Fruit fly (Drosophila melanogaster) whole organism, embryonic: ENCODE results near the gene Gdh.
A peak's percentile ranks its signal among the peaks of the same experiment; 100 is the strongest.

ENCODE experiments used
- Adf1 ChIP-seq: fragments of 200-800 bp; sonication (Bioruptor generic); IDR thresholded peaks from 2 replicates; pipeline ENCODE4 v1.3.6; 2022; ENCODE audit warnings: missing biosample characterization, missing genetic modification characterization
- Antp ChIP-seq: fragments of 200-800 bp; sonication (Bioruptor generic); optimal IDR thresholded peaks from 3 replicates; lab custom pipeline; 2016; ENCODE audit warnings: missing biosample characterization, missing genetic modification characterization
- CG10321 ChIP-seq: fragments of 200-800 bp; sonication (Bioruptor generic); IDR thresholded peaks from 2 replicates; pipeline ENCODE4 v1.3.6; 2022; ENCODE audit warnings: missing biosample characterization, missing genetic modification characterization
- CG10543 ChIP-seq: fragments of 200-800 bp; sonication (Bioruptor generic); optimal IDR thresholded peaks from 3 replicates; lab custom pipeline; 2017; ENCODE audit warnings: missing biosample characterization, mild to moderate bottlenecking, missing genetic modification characterization, moderate library complexity
- CG11456 ChIP-seq: fragments of 200-800 bp; sonication (Bioruptor generic); IDR thresholded peaks from 3 replicates; pipeline ENCODE4 v1.3.6; 2022; ENCODE audit warnings: missing biosample characterization, missing genetic modification characterization
- CG11504 ChIP-seq: fragments of 200-800 bp; sonication (Bioruptor generic); optimal IDR thresholded peaks from 3 replicates; lab custom pipeline; 2019; ENCODE audit warnings: missing biosample characterization, mild to moderate bottlenecking, missing genetic modification characterization, moderate library complexity
- CG12071 ChIP-seq: fragments of 200-800 bp; sonication (Bioruptor generic); optimal IDR thresholded peaks from 3 replicates; lab custom pipeline; 2018; ENCODE audit warnings: missing biosample characterization, mild to moderate bottlenecking, missing genetic modification characterization
- CG12104 ChIP-seq: fragments of 200-800 bp; sonication (Bioruptor generic); optimal IDR thresholded peaks from 3 replicates; lab custom pipeline; 2016; ENCODE audit warnings: missing biosample characterization, missing genetic modification characterization
- CG12299 ChIP-seq: fragments of 200-800 bp; sonication (Bioruptor generic); optimal IDR thresholded peaks from 2 replicates; lab custom pipeline; 2018; ENCODE audit warnings: missing biosample characterization, mild to moderate bottlenecking, missing genetic modification characterization
- CG13287 ChIP-seq: fragments of 200-800 bp; sonication (Bioruptor generic); IDR thresholded peaks from 2 replicates; pipeline ENCODE4 v1.3.6; 2022; ENCODE audit warnings: missing biosample characterization, missing genetic modification characterization; ENCODE audit not compliant: partially characterized antibody
- CG17361 ChIP-seq: fragments of 200-800 bp; sonication (Bioruptor generic); IDR thresholded peaks from 3 replicates; pipeline ENCODE4 v1.3.6; 2022; ENCODE audit warnings: missing biosample characterization, missing genetic modification characterization
- CG18011 ChIP-seq: fragments of 200-800 bp; sonication (Bioruptor generic); optimal IDR thresholded peaks from 2 replicates; lab custom pipeline; 2017; ENCODE audit warnings: missing biosample characterization, missing genetic modification characterization, mild to moderate bottlenecking, moderate library complexity, missing genotype
- CG1832 ChIP-seq: fragments of 200-800 bp; sonication (Bioruptor generic); optimal IDR thresholded peaks from 2 replicates; lab custom pipeline; 2017; ENCODE audit warnings: missing biosample characterization, mild to moderate bottlenecking, missing genetic modification characterization, inconsistent platforms
- CG30020 ChIP-seq: fragments of 200-800 bp; optimal IDR thresholded peaks from 2 replicates; lab custom pipeline; 2019; ENCODE audit warnings: missing biosample characterization, mild to moderate bottlenecking, missing genetic modification characterization, moderate library complexity
- CG31441 ChIP-seq: fragments of 200-800 bp; sonication (Bioruptor generic); IDR thresholded peaks from 2 replicates; pipeline ENCODE4 v1.3.6; 2022; ENCODE audit warnings: missing biosample characterization, missing genetic modification characterization
- CG3281 ChIP-seq: fragments of 200-800 bp; sonication (Bioruptor generic); optimal IDR thresholded peaks from 3 replicates; lab custom pipeline; 2017; ENCODE audit warnings: missing biosample characterization, mild to moderate bottlenecking, missing genetic modification characterization
- CG3847 ChIP-seq: fragments of 200-800 bp; sonication (Bioruptor generic); IDR thresholded peaks from 2 replicates; pipeline ENCODE4 v1.3.6; 2022; ENCODE audit warnings: missing biosample characterization, missing genetic modification characterization
- CG4424 ChIP-seq: fragments of 200-800 bp; sonication (Bioruptor generic); optimal IDR thresholded peaks from 3 replicates; lab custom pipeline; 2016; ENCODE audit warnings: missing biosample characterization, missing genetic modification characterization
- CG6765 ChIP-seq: fragments of 200-800 bp; sonication (Bioruptor generic); optimal IDR thresholded peaks from 3 replicates; lab custom pipeline; 2017; ENCODE audit warnings: missing biosample characterization, mild to moderate bottlenecking, missing genetic modification characterization
- CG6854 ChIP-seq: fragments of 200-800 bp; sonication (Bioruptor generic); optimal IDR thresholded peaks from 3 replicates; lab custom pipeline; 2017; ENCODE audit warnings: missing biosample characterization, mild to moderate bottlenecking, missing genetic modification characterization
- CG7372 ChIP-seq: fragments of 200-800 bp; sonication (Bioruptor generic); IDR thresholded peaks from 2 replicates; pipeline ENCODE4 v1.3.6; 2022; ENCODE audit warnings: missing biosample characterization, missing genetic modification characterization
- CG8388 ChIP-seq: fragments of 200-800 bp; sonication (Bioruptor generic); optimal IDR thresholded peaks from 2 replicates; lab custom pipeline; 2019; ENCODE audit warnings: missing biosample characterization, mild to moderate bottlenecking, missing genetic modification characterization, moderate library complexity
- Deaf1 ChIP-seq: fragments of 200-800 bp; optimal IDR thresholded peaks from 3 replicates; lab custom pipeline; 2019; ENCODE audit warnings: missing biosample characterization, mild to moderate bottlenecking, missing genetic modification characterization, moderate library complexity
- Dp ChIP-seq: fragments of 200-800 bp; sonication (Bioruptor generic); optimal IDR thresholded peaks from 2 replicates; lab custom pipeline; 2018; ENCODE audit warnings: missing biosample characterization, mild to moderate bottlenecking, missing genetic modification characterization, moderate library complexity
- HLH3B ChIP-seq: fragments of 200-800 bp; sonication (Bioruptor generic); IDR thresholded peaks from 2 replicates; pipeline ENCODE4 v1.3.6; 2022; ENCODE audit warnings: missing biosample characterization, missing genetic modification characterization
- HmgZ ChIP-seq: fragments of 200-800 bp; sonication (Bioruptor generic); optimal IDR thresholded peaks from 2 replicates; lab custom pipeline; 2018; ENCODE audit warnings: missing biosample characterization, mild to moderate bottlenecking, missing genetic modification characterization
- Hr51 ChIP-seq, 2 experiments: fragments of 200-800 bp; sonication (Bioruptor generic); optimal IDR thresholded peaks; 2 replicates in 1 of 2; 3 replicates in 1 of 2; lab custom pipeline; 2016 to 2018; ENCODE audit warnings: missing biosample characterization in 2 of 2, missing genetic modification characterization in 2 of 2, mild to moderate bottlenecking in 1 of 2, moderate library complexity in 1 of 2
- Kr ChIP-seq: fragments of 200-800 bp; sonication (Bioruptor generic); optimal IDR thresholded peaks from 2 replicates; lab custom pipeline; 2017; ENCODE audit warnings: missing biosample characterization, mild to moderate bottlenecking, missing genetic modification characterization
- Lim3 ChIP-seq: fragments of 200-800 bp; sonication (Bioruptor generic); IDR thresholded peaks from 2 replicates; pipeline ENCODE4 v1.3.6; 2022; ENCODE audit warnings: missing biosample characterization, missing genetic modification characterization
- Mrtf ChIP-seq: fragments of 200-800 bp; sonication (Bioruptor generic); IDR thresholded peaks from 3 replicates; pipeline ENCODE4 v1.3.6; 2022; ENCODE audit warnings: missing biosample characterization, missing genetic modification characterization
- Neu2 ChIP-seq: fragments of 200-800 bp; sonication (Bioruptor generic); optimal IDR thresholded peaks from 3 replicates; lab custom pipeline; 2016; ENCODE audit warnings: missing biosample characterization, missing genetic modification characterization, borderline replicate concordance
- Nf-YB ChIP-seq: fragments of 200-800 bp; sonication (Bioruptor generic); optimal IDR thresholded peaks from 3 replicates; lab custom pipeline; 2019; ENCODE audit warnings: missing biosample characterization, mild to moderate bottlenecking, missing genetic modification characterization, moderate library complexity
- Oaz ChIP-seq: fragments of 200-800 bp; sonication (Bioruptor generic); IDR thresholded peaks from 2 replicates; pipeline ENCODE4 v1.3.6; 2022; ENCODE audit warnings: missing biosample characterization, missing genetic modification characterization
- Sry-δ ChIP-seq: fragments of 200-800 bp; sonication (Bioruptor generic); optimal IDR thresholded peaks from 2 replicates; lab custom pipeline; 2016; ENCODE audit warnings: missing biosample characterization, missing genetic modification characterization
- cas ChIP-seq: fragments of 200-800 bp; sonication (Bioruptor generic); IDR thresholded peaks from 2 replicates; pipeline ENCODE4 v1.3.6; 2022; ENCODE audit warnings: missing biosample characterization, missing genetic modification characterization
- dan ChIP-seq: fragments of 200-800 bp; sonication (Bioruptor generic); IDR thresholded peaks from 2 replicates; pipeline ENCODE4 v1.3.6; 2022; ENCODE audit warnings: missing biosample characterization, missing genetic modification characterization
- en ChIP-seq: fragments of 200-800 bp; sonication (Bioruptor generic); optimal IDR thresholded peaks from 2 replicates; lab custom pipeline; 2016; ENCODE audit warnings: missing biosample characterization, missing genetic modification characterization
- eve ChIP-seq, 2 experiments: fragments of >200 bp; optimal IDR thresholded peaks; 2 replicates each; lab custom pipeline; 2017; ENCODE audit warnings: missing biosample characterization in 2 of 2, missing genetic modification characterization in 2 of 2
- exex ChIP-seq: fragments of 200-800 bp; sonication (Bioruptor generic); optimal IDR thresholded peaks from 4 replicates; lab custom pipeline; 2018; ENCODE audit warnings: missing biosample characterization, mild to moderate bottlenecking, missing genetic modification characterization, moderate library complexity
- fd64A ChIP-seq: fragments of 200-800 bp; sonication (Bioruptor generic); optimal IDR thresholded peaks from 3 replicates; lab custom pipeline; 2018; ENCODE audit warnings: missing biosample characterization, mild to moderate bottlenecking, missing genetic modification characterization
- gce ChIP-seq: fragments of 200-800 bp; sonication (Bioruptor generic); IDR thresholded peaks from 3 replicates; pipeline ENCODE4 v1.3.6; 2022; ENCODE audit warnings: missing biosample characterization, missing genetic modification characterization
- jumu ChIP-seq: fragments of 200-800 bp; sonication (Bioruptor generic); optimal IDR thresholded peaks from 3 replicates; lab custom pipeline; 2016; ENCODE audit warnings: missing biosample characterization, missing genetic modification characterization
- lov ChIP-seq, 2 experiments: fragments of 200-800 bp in 1 of 2; fragments of >200 bp in 1 of 2; sonication (Bioruptor generic) in 1 of 2; IDR thresholded peaks in 1 of 2; optimal IDR thresholded peaks in 1 of 2; 2 replicates in 1 of 2; 3 replicates in 1 of 2; pipeline versions ENCODE4 v1.3.6 to Lab custom; 2017 to 2022; ENCODE audit warnings: missing biosample characterization in 1 of 2, missing genetic modification characterization in 1 of 2
- sc ChIP-seq, 3 experiments: fragments of >200 bp in 2 of 3; fragments of 200-800 bp in 1 of 3; sonication (Bioruptor generic) in 1 of 3; optimal IDR thresholded peaks; 2 replicates in 2 of 3; 3 replicates in 1 of 3; lab custom pipeline; 2017; ENCODE audit warnings: mild to moderate bottlenecking in 1 of 3, missing biosample characterization in 1 of 3, missing genetic modification characterization in 1 of 3, missing genetic modification reagents in 1 of 3
- sqz ChIP-seq: fragments of 200-800 bp; sonication (Bioruptor generic); optimal IDR thresholded peaks from 3 replicates; lab custom pipeline; 2018; ENCODE audit warnings: missing biosample characterization, mild to moderate bottlenecking, missing genetic modification characterization
- tll ChIP-seq, 2 experiments: fragments of 200-800 bp in 1 of 2; fragments of >200 bp in 1 of 2; sonication (Bioruptor generic) in 1 of 2; optimal IDR thresholded peaks; 2 replicates each; lab custom pipeline; 2017 to 2019; ENCODE audit warnings: missing biosample characterization in 2 of 2, missing genetic modification characterization in 2 of 2, mild to moderate bottlenecking in 1 of 2, moderate library complexity in 1 of 2
- twi ChIP-seq: fragments of 200-800 bp; optimal IDR thresholded peaks from 2 replicates; lab custom pipeline; 2019; ENCODE audit warnings: missing biosample characterization, mild to moderate bottlenecking, missing genetic modification characterization, moderate library complexity
- tx ChIP-seq: fragments of 200-800 bp; sonication (Bioruptor generic); optimal IDR thresholded peaks from 2 replicates; lab custom pipeline; 2016; ENCODE audit warnings: missing biosample characterization, missing genetic modification characterization
- vfl ChIP-seq: fragments of 200-800 bp; sonication (Bioruptor generic); optimal IDR thresholded peaks from 2 replicates; lab custom pipeline; 2016; ENCODE audit warnings: missing biosample characterization, missing genetic modification characterization
- vvl ChIP-seq: fragments of 200-800 bp; sonication (Bioruptor generic); IDR thresholded peaks from 2 replicates; pipeline ENCODE4 v1.3.6; 2022; ENCODE audit warnings: missing biosample characterization, missing genetic modification characterization

The Gdh gene

DNA sequence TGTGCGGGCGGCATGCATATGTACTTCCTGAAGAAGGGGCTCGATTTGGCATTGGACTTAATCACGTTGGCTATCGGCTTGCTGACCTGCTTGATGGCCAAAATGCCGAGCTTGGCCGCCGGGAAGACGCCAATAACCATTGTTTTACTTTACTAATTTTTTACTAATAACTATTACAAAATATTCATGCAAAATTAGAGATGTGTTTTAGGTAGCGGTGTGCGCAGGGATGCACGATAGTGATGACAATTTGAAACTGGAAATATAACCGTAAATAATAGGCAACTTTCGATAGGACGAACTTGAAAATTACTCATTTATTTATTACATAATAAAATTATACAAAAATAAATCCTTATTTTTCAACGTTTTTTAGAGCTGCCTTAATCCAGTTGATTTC, 15.5 kb downstream of the Gdh start, which contains the start of gene CG13601 (continued):
- TF ChIP-seq Hr51 (GFP tag; optimal IDR thresholded peaks at IDR 0.05; lab: Kevin White, UChicago), result no peak
- TF ChIP-seq CG3281, result no peak
- TF ChIP-seq HLH3B (GFP tag; lab: Robert Waterston, UW), result peak; percentile 21; the same call in 1 of the 2 replicates
- TF ChIP-seq CG17361 (GFP tag; lab: Robert Waterston, UW), result no peak
- peak; percentile 27 for TF ChIP-seq exex (tag; lab: Kevin White, UChicago)
- no peak for TF ChIP-seq jumu
- no peak for TF ChIP-seq CG12104 (GFP tag; lab: Kevin White, UChicago)
- TF ChIP-seq CG12299 (tag; lab: Kevin White, UChicago), result no peak
- no peak for TF ChIP-seq Nf-YB (GFP tag; lab: Kevin White, UChicago)
- no peak for TF ChIP-seq twi (tag; lab: Kevin White, UChicago)
- no peak for TF ChIP-seq Kr
- TF ChIP-seq CG18011, result no peak
- TF ChIP-seq Dp (GFP tag; lab: Kevin White, UChicago), result peak; percentile 30
- TF ChIP-seq CG6765 (GFP tag; lab: Kevin White, UChicago), result no peak
- no peak for TF ChIP-seq fd64A (GFP tag; lab: Kevin White, UChicago)
- TF ChIP-seq cas (GFP tag; lab: Robert Waterston, UW), result no peak
- peak; percentile 37; the same call in 1 of the 2 replicates for TF ChIP-seq vvl (GFP tag; lab: Robert Waterston, UW)
- no peak for TF ChIP-seq CG11504 (tag; lab: Kevin White, UChicago)
- TF ChIP-seq CG3847, result peak; percentile 23; the same call in 1 of the 2 replicates
- no peak for TF ChIP-seq Lim3 (GFP tag; lab: Robert Waterston, UW)
- peak; percentile 43 for TF ChIP-seq sqz (GFP tag; lab: Kevin White, UChicago)
- TF ChIP-seq CG30020, result peak; percentile 16
- no peak for TF ChIP-seq CG8388 (GFP tag; lab: Kevin White, UChicago)
- TF ChIP-seq en (GFP tag; lab: Kevin White, UChicago), result no peak
- no peak for TF ChIP-seq CG12071 (GFP tag; lab: Kevin White, UChicago)
- TF ChIP-seq Mrtf (GFP tag; lab: Robert Waterston, UW), result no peak
- TF ChIP-seq Adf1 (GFP tag; lab: Robert Waterston, UW), result no peak
- TF ChIP-seq CG7372 (GFP tag; lab: Robert Waterston, UW), result no peak
- no peak for TF ChIP-seq Antp (GFP tag; lab: Kevin White, UChicago)
- peak; percentile 84 for TF ChIP-seq Sry-δ (GFP tag; lab: Kevin White, UChicago)
- TF ChIP-seq CG6854 (GFP tag; lab: Kevin White, UChicago), result no peak
- no peak for TF ChIP-seq dan (GFP tag; lab: Robert Waterston, UW)
- TF ChIP-seq CG1832 (GFP tag; lab: Kevin White, UChicago), result no peak
- no peak for TF ChIP-seq gce
- TF ChIP-seq vfl (GFP tag; lab: Kevin White, UChicago), result peak; percentile 14
- no peak for TF ChIP-seq sc (optimal IDR thresholded peaks at IDR 0.05; lab: Kevin White, UChicago)
- no peak for TF ChIP-seq sc (GFP tag; optimal IDR thresholded peaks at IDR 0.05; lab: Kevin White, UChicago)
- peak; percentile 64; the same call in 2 of the 3 replicates for TF ChIP-seq CG11456 (GFP tag; lab: Robert Waterston, UW)
- TF ChIP-seq tll (GFP tag; optimal IDR thresholded peaks at IDR 0.05; lab: Kevin White, UChicago), result no peak
- no peak for TF ChIP-seq lov (optimal IDR thresholded peaks at IDR 0.05; lab: Kevin White, UChicago)
- TF ChIP-seq lov (GFP tag; IDR thresholded peaks at IDR 0.05; lab: Robert Waterston, UW), result no peak
- peak; percentile 53 for TF ChIP-seq CG10543 (GFP tag; lab: Kevin White, UChicago)
- TF ChIP-seq HmgZ, result peak; percentile 9
- 0 out of 2 replicates have a peak, but pooled peaks have one; percentile 11 for TF ChIP-seq CG31441 (GFP tag; lab: Robert Waterston, UW)
- TF ChIP-seq CG4424 (GFP tag; lab: Kevin White, UChicago), result no peak
- TF ChIP-seq Oaz (GFP tag; lab: Robert Waterston, UW), result no peak
- TF ChIP-seq CG10321, result no peak
- peak; percentile 90 for TF ChIP-seq CG13287 (GFP tag; lab: Robert Waterston, UW)
- no peak for TF ChIP-seq eve (GFP tag; optimal IDR thresholded peaks at IDR 0.05; lab: Kevin White, UChicago)
- TF ChIP-seq tx (GFP tag; lab: Kevin White, UChicago), result no peak
- TF ChIP-seq Neu2 (GFP tag; lab: Kevin White, UChicago), result no peak
- TF ChIP-seq Deaf1 (tag; lab: Kevin White, UChicago), result no peak
